Worm (Caenorhabditis elegans): ENCODE data around the gene F09B12.5.

F09B12.5 gene

DNA sequence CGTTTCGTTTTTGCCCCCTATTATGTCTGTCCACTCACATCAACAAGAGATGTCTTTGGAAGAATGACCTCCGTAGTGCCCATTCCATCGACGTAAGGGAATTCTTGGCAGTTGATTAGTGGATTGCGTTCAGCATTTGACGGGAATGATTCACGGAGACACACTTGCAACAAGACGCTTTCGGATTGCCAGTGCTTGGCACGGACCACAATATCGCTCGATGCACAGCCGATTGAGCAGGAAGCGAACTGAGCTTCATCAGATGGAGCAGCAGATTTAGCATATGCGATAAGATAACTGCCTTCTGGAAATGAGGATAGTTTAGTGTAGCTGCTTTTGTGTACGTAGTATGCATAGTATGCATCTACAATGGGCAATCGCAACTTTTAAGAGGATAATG lies 19.0 kb downstream of the F09B12.5 start:
- TF ChIP-seq sptf-2 (GFP tag; optimal IDR thresholded peaks at IDR 0.05), result no peak
- no peak for TF ChIP-seq zim-3 (tag; optimal IDR thresholded peaks at IDR 0.05)
- no peak for TF ChIP-seq C17E4.6 (GFP tag; IDR thresholded peaks at IDR 0.05)
- no peak for TF ChIP-seq Y67H2A.10 (GFP tag; conservative IDR thresholded peaks at IDR 0.05)
- TF ChIP-seq B0019.2 (GFP tag; conservative IDR thresholded peaks at IDR 0.05), result no peak
- no peak for TF ChIP-seq let-526 (GFP tag; IDR thresholded peaks at IDR 0.05)
- TF ChIP-seq dpff-1 (tag; optimal IDR thresholded peaks at IDR 0.05), result no peak
- TF ChIP-seq cebp-2 (GFP tag; IDR thresholded peaks at IDR 0.05), result 0 out of 2 replicates have a peak, but pooled peaks have one; percentile 24
- TF ChIP-seq hmg-1.2 (GFP tag; IDR thresholded peaks at IDR 0.05), result no peak

DNA sequence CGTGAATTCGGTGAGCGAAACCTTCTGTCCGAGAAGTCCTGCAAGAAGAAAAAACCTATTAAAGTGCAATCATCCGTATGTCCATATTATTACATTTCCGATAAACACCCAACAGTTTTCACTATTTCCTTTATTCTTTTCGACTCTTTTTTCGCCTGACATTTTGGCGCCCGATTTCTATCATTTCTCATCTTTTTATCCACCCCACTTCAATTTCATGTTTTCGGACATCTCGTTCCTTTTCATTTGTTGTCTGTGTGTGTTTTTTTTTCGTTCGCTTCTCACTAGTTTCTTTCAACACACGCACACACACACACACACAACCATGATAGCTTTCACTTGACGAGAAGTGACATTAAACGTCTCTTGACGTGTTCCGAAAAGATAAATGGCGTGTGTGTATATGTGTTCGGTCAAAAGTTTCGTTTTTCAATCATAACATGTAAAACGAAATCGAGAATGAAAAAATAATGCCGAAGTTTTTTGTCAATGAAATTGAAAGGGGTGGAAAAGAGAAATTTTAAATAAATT lies 20.5 kb downstream of the F09B12.5 start:
- no peak for TF ChIP-seq hlh-12 (tag; optimal IDR thresholded peaks at IDR 0.05)
- no peak for TF ChIP-seq tlf-1 (GFP tag; optimal IDR thresholded peaks at IDR 0.05)
- TF ChIP-seq F23B12.7 (tag; optimal IDR thresholded peaks at IDR 0.05; ENCODE audit: insufficient read depth), result no peak
- TF ChIP-seq C06A6.2 (GFP tag; conservative IDR thresholded peaks at IDR 0.05), result no peak
- TF ChIP-seq lsy-27 (tag; optimal IDR thresholded peaks at IDR 0.05; ENCODE audit: borderline replicate concordance, insufficient read depth), result no peak
- no peak for TF ChIP-seq lin-54 (GFP tag; optimal IDR thresholded peaks at IDR 0.05)
- no peak for TF ChIP-seq rec-8 (tag; optimal IDR thresholded peaks at IDR 0.05)
- no peak for TF ChIP-seq unc-62 (GFP tag; optimal IDR thresholded peaks at IDR 0.05)
- TF ChIP-seq nhr-120 (GFP tag; IDR thresholded peaks at IDR 0.05), result no peak
- TF ChIP-seq F55B11.4 (tag; optimal IDR thresholded peaks at IDR 0.05; ENCODE audit: borderline replicate concordance, insufficient read depth), result no peak
- TF ChIP-seq somi-1 (GFP tag; optimal IDR thresholded peaks at IDR 0.05), result no peak

DNA sequence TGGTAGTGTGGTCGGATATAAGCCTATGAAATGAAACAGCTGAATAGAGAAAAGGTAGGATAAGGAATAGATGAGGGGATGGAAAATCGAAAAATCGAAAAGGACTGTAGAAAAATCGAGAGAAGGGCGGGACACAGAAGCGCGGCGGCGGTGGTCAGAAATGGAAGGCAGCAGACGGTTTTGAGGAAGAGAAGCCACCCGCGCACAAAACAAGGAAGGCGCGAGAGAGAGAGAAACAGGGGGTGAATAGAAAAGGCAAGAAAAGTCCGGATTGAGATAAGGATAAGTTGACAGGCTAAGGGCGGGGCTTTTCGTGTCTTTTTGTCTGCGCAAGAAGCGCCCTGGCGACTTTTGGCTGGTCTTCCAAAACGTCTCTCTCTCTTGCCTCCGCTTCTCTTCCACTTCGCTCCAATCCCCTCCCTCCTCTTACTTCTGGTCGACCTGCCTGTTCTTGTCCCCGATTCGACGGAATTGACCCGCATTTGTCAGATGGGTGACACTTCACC lies 23.3 kb downstream of the F09B12.5 start, which contains the start of gene mlt-9:
Gene mlt-9 (minus strand): TSS at position 51 of the 506 bp plus-strand sequence.
- TF ChIP-seq rcor-1 (GFP tag; IDR thresholded peaks at IDR 0.05) (no peak), zfh-2 (GFP tag; conservative IDR thresholded peaks at IDR 0.05) (peak; percentile 77)

ce11 chrX:15112172-15112571 lies 27.7 kb downstream of the F09B12.5 start:
- TF ChIP-seq ceh-91 (GFP tag; IDR thresholded peaks at IDR 0.05) (no peak), Y67H2A.10 (GFP tag; conservative IDR thresholded peaks at IDR 0.05) (no peak), snpc-4 (GFP tag; optimal IDR thresholded peaks at IDR 0.05) (no peak), snpc-4 (tag; optimal IDR thresholded peaks at IDR 0.05) (peak in 2 of 4 experiments; percentile 34 to 71), attf-5 (GFP tag; optimal IDR thresholded peaks at IDR 0.05) (no peak), ztf-25 (GFP tag; IDR thresholded peaks at IDR 0.05) (0 out of 2 replicates have a peak, but pooled peaks have one; percentile 32), ceh-58 (GFP tag; IDR thresholded peaks at IDR 0.05) (0 out of 2 replicates have a peak, but pooled peaks have one; percentile 41), nhr-120 (GFP tag; IDR thresholded peaks at IDR 0.05) (no peak), F22D6.2 (tag; optimal IDR thresholded peaks at IDR 0.05) (no peak), cebp-2 (GFP tag; IDR thresholded peaks at IDR 0.05) (no peak), zfh-2 (GFP tag; conservative IDR thresholded peaks at IDR 0.05) (no peak), chd-7 (tag; optimal IDR thresholded peaks at IDR 0.05) (no peak), athp-1 (tag; optimal IDR thresholded peaks at IDR 0.05) (no peak), egrh-3 (GFP tag; IDR thresholded peaks at IDR 0.05) (no peak), F55B11.4 (tag; optimal IDR thresholded peaks at IDR 0.05; ENCODE audit: borderline replicate concordance, insufficient read depth) (no peak), tbx-9 (tag; optimal IDR thresholded peaks at IDR 0.05; ENCODE audit: borderline replicate concordance) (no peak)

Measured in whole organism, young adult.